Fruit fly (Drosophila melanogaster) whole organism, embryonic: ENCODE measurements around the gene Jupiter.
A peak's percentile ranks its signal among the peaks of the same experiment; 100 is the strongest.

Source experiments
- Atf-2 ChIP-seq: fragments of 200-800 bp; sonication (Bioruptor generic); optimal IDR thresholded peaks from 2 replicates; lab custom pipeline; 2016; ENCODE audit warnings: missing biosample characterization, missing genetic modification characterization
- B-H1 ChIP-seq: fragments of 200-800 bp; sonication (Bioruptor generic); IDR thresholded peaks from 3 replicates; pipeline ENCODE4 v1.3.6; 2022; ENCODE audit warnings: missing biosample characterization, missing genetic modification characterization
- B-H2 ChIP-seq: fragments of 200-800 bp; sonication (Bioruptor generic); optimal IDR thresholded peaks from 2 replicates; lab custom pipeline; 2018; ENCODE audit warnings: missing biosample characterization, mild to moderate bottlenecking, missing genetic modification characterization
- Bteb2 ChIP-seq: fragments of 200-800 bp; sonication (Bioruptor generic); optimal IDR thresholded peaks from 2 replicates; lab custom pipeline; 2016; ENCODE audit warnings: missing biosample characterization, missing genetic modification characterization
- CG10431 ChIP-seq: fragments of 200-800 bp; sonication (Bioruptor generic); optimal IDR thresholded peaks from 3 replicates; lab custom pipeline; 2018; ENCODE audit warnings: missing biosample characterization, mild to moderate bottlenecking, missing genetic modification characterization
- CG10565 ChIP-seq: fragments of 200-800 bp; sonication (Bioruptor generic); optimal IDR thresholded peaks from 3 replicates; lab custom pipeline; 2016; ENCODE audit warnings: missing biosample characterization, mild to moderate bottlenecking, missing genetic modification characterization
- CG13424 ChIP-seq: fragments of 200-800 bp; sonication (Bioruptor generic); optimal IDR thresholded peaks from 2 replicates; lab custom pipeline; 2019; ENCODE audit warnings: missing biosample characterization, mild to moderate bottlenecking, missing genetic modification characterization, moderate library complexity
- CG17328 ChIP-seq: fragments of 200-800 bp; sonication (Bioruptor generic); IDR thresholded peaks from 2 replicates; pipeline ENCODE4 v1.3.6; 2022; ENCODE audit warnings: missing biosample characterization, missing genetic modification characterization
- CG17912 ChIP-seq: fragments of 200-800 bp; sonication (Bioruptor generic); optimal IDR thresholded peaks from 2 replicates; lab custom pipeline; 2018; ENCODE audit warnings: missing biosample characterization, mild to moderate bottlenecking, missing genetic modification characterization
- CG2116 ChIP-seq: fragments of 200-800 bp; sonication (Bioruptor generic); optimal IDR thresholded peaks from 3 replicates; lab custom pipeline; 2018; ENCODE audit warnings: missing biosample characterization, mild to moderate bottlenecking, missing genetic modification characterization
- CG2678 ChIP-seq: fragments of 200-800 bp; sonication (Bioruptor generic); optimal IDR thresholded peaks from 3 replicates; lab custom pipeline; 2019; ENCODE audit warnings: missing biosample characterization, mild to moderate bottlenecking, missing genetic modification characterization, moderate library complexity
- CG33557 ChIP-seq: fragments of 200-800 bp; sonication (Bioruptor generic); optimal IDR thresholded peaks from 2 replicates; lab custom pipeline; 2019; ENCODE audit warnings: missing biosample characterization, mild to moderate bottlenecking, missing genetic modification characterization, moderate library complexity
- CG34376 ChIP-seq: fragments of 200-800 bp; sonication (Bioruptor generic); optimal IDR thresholded peaks from 2 replicates; lab custom pipeline; 2018; ENCODE audit warnings: missing biosample characterization, mild to moderate bottlenecking, missing genetic modification characterization
- CG3995 ChIP-seq: fragments of 200-800 bp; sonication (Bioruptor generic); optimal IDR thresholded peaks from 3 replicates; lab custom pipeline; 2016; ENCODE audit warnings: missing biosample characterization, missing genetic modification characterization
- CG4707 ChIP-seq: fragments of 200-800 bp; sonication (Bioruptor generic); optimal IDR thresholded peaks from 2 replicates; lab custom pipeline; 2018; ENCODE audit warnings: missing biosample characterization, mild to moderate bottlenecking, missing genetic modification characterization, moderate library complexity
- CG4730 ChIP-seq: fragments of 200-800 bp; sonication (Bioruptor generic); IDR thresholded peaks from 2 replicates; pipeline ENCODE4 v1.3.6; 2022; ENCODE audit warnings: missing biosample characterization, missing genetic modification characterization
- CG5953 ChIP-seq: fragments of 200-800 bp; sonication (Bioruptor generic); IDR thresholded peaks from 2 replicates; pipeline ENCODE4 v1.3.6; 2022; ENCODE audit warnings: missing biosample characterization, missing genetic modification characterization
- CG6654 ChIP-seq: fragments of 200-800 bp; sonication (Bioruptor generic); optimal IDR thresholded peaks from 2 replicates; lab custom pipeline; 2017; ENCODE audit warnings: missing biosample characterization, mild to moderate bottlenecking, missing genetic modification characterization
- CG7745 ChIP-seq: fragments of 200-800 bp; sonication (Bioruptor generic); optimal IDR thresholded peaks from 2 replicates; lab custom pipeline; 2018; ENCODE audit warnings: missing biosample characterization, mild to moderate bottlenecking, missing genetic modification characterization, moderate library complexity
- CG8388 ChIP-seq: fragments of 200-800 bp; sonication (Bioruptor generic); optimal IDR thresholded peaks from 2 replicates; lab custom pipeline; 2019; ENCODE audit warnings: missing biosample characterization, mild to moderate bottlenecking, missing genetic modification characterization, moderate library complexity
- CG8478 ChIP-seq: fragments of >200 bp; optimal IDR thresholded peaks from 2 replicates; lab custom pipeline; 2018
- CG9817 ChIP-seq: fragments of 200-800 bp; sonication (Bioruptor generic); optimal IDR thresholded peaks from 2 replicates; lab custom pipeline; 2018; ENCODE audit warnings: missing biosample characterization, mild to moderate bottlenecking, missing genetic modification characterization, moderate library complexity
- Camta ChIP-seq: fragments of 200-800 bp; sonication (Bioruptor generic); optimal IDR thresholded peaks from 2 replicates; lab custom pipeline; 2016; ENCODE audit warnings: missing biosample characterization, missing genetic modification characterization
- D19A ChIP-seq: fragments of 200-800 bp; optimal IDR thresholded peaks from 3 replicates; lab custom pipeline; 2019; ENCODE audit warnings: missing biosample characterization, mild to moderate bottlenecking, missing genetic modification characterization, moderate library complexity
- Dref ChIP-seq: fragments of 200-800 bp; sonication (Bioruptor generic); IDR thresholded peaks from 2 replicates; pipeline ENCODE4 v1.3.6; 2022; ENCODE audit warnings: missing biosample characterization, missing genetic modification characterization
- Drgx ChIP-seq: fragments of 200-800 bp; sonication (Bioruptor generic); IDR thresholded peaks from 2 replicates; pipeline ENCODE4 v1.3.6; 2022; ENCODE audit warnings: missing biosample characterization, missing genetic modification characterization
- H2.0 ChIP-seq: fragments of 200-800 bp; sonication (Bioruptor generic); IDR thresholded peaks from 2 replicates; pipeline ENCODE4 v1.3.6; 2022; ENCODE audit warnings: missing biosample characterization, missing genetic modification characterization
- Hr51 ChIP-seq, 2 experiments: fragments of 200-800 bp; sonication (Bioruptor generic); optimal IDR thresholded peaks; 2 replicates in 1 of 2; 3 replicates in 1 of 2; lab custom pipeline; 2016 to 2018; ENCODE audit warnings: missing biosample characterization in 2 of 2, missing genetic modification characterization in 2 of 2, mild to moderate bottlenecking in 1 of 2, moderate library complexity in 1 of 2
- Lim3 ChIP-seq: fragments of 200-800 bp; sonication (Bioruptor generic); IDR thresholded peaks from 2 replicates; pipeline ENCODE4 v1.3.6; 2022; ENCODE audit warnings: missing biosample characterization, missing genetic modification characterization
- Med ChIP-seq: fragments of 200-800 bp; sonication (Bioruptor generic); peaks from one replicate; lab custom pipeline; 2016; ENCODE audit warnings: missing biosample characterization, missing genetic modification characterization, mild to moderate bottlenecking, inconsistent platforms, moderate library complexity
- Mes4 ChIP-seq: fragments of 200-800 bp; sonication (Bioruptor generic); optimal IDR thresholded peaks from 2 replicates; lab custom pipeline; 2016; ENCODE audit warnings: missing biosample characterization, missing genetic modification characterization
- Myb ChIP-seq: fragments of 200-800 bp; sonication (Bioruptor generic); optimal IDR thresholded peaks from 2 replicates; lab custom pipeline; 2016; ENCODE audit warnings: missing biosample characterization, missing genetic modification characterization
- Neu2 ChIP-seq: fragments of 200-800 bp; sonication (Bioruptor generic); optimal IDR thresholded peaks from 3 replicates; lab custom pipeline; 2016; ENCODE audit warnings: missing biosample characterization, missing genetic modification characterization, borderline replicate concordance
- Rfx ChIP-seq: fragments of 200-800 bp; sonication (Bioruptor generic); IDR thresholded peaks from 2 replicates; pipeline ENCODE4 v1.3.6; 2022; ENCODE audit warnings: missing biosample characterization, missing genetic modification characterization
- Side ChIP-seq: fragments of 200-800 bp; sonication (Bioruptor generic); optimal IDR thresholded peaks from 2 replicates; lab custom pipeline; 2016; ENCODE audit warnings: missing biosample characterization, missing genetic modification characterization
- Stat92E ChIP-seq, 3 experiments: fragments of >200 bp in 2 of 3; fragments of 200-800 bp in 1 of 3; sonication (Bioruptor generic) in 1 of 3; optimal IDR thresholded peaks; 2 replicates each; lab custom pipeline; 2017 to 2019; ENCODE audit warnings: missing biosample characterization in 3 of 3, missing genetic modification characterization in 3 of 3, mild to moderate bottlenecking in 1 of 3, moderate library complexity in 1 of 3
- Xbp1 ChIP-seq: fragments of 200-800 bp; sonication (Bioruptor generic); optimal IDR thresholded peaks from 3 replicates; lab custom pipeline; 2016; ENCODE audit warnings: missing biosample characterization, mild to moderate bottlenecking, missing genetic modification characterization
- ara ChIP-seq: fragments of 200-800 bp; sonication (Bioruptor generic); IDR thresholded peaks from 2 replicates; pipeline ENCODE4 v1.3.6; 2022; ENCODE audit warnings: missing biosample characterization, missing genetic modification characterization
- bbx ChIP-seq: fragments of 200-800 bp; sonication (Bioruptor generic); IDR thresholded peaks from 2 replicates; pipeline ENCODE4 v1.3.6; 2022; ENCODE audit warnings: missing biosample characterization, missing genetic modification characterization; ENCODE audit not compliant: partially characterized antibody
- br ChIP-seq: fragments of >200 bp; optimal IDR thresholded peaks from 2 replicates; lab custom pipeline; 2017
- dan ChIP-seq: fragments of 200-800 bp; sonication (Bioruptor generic); IDR thresholded peaks from 2 replicates; pipeline ENCODE4 v1.3.6; 2022; ENCODE audit warnings: missing biosample characterization, missing genetic modification characterization
- h ChIP-seq: fragments of >200 bp; optimal IDR thresholded peaks from 2 replicates; lab custom pipeline; 2017
- jumu ChIP-seq: fragments of 200-800 bp; sonication (Bioruptor generic); optimal IDR thresholded peaks from 3 replicates; lab custom pipeline; 2016; ENCODE audit warnings: missing biosample characterization, missing genetic modification characterization
- kah ChIP-seq: fragments of 200-800 bp; sonication (Bioruptor generic); optimal IDR thresholded peaks from 2 replicates; lab custom pipeline; 2018; ENCODE audit warnings: missing biosample characterization, mild to moderate bottlenecking, missing genetic modification characterization
- knrl ChIP-seq: fragments of 200-800 bp; sonication (Bioruptor generic); IDR thresholded peaks from 3 replicates; pipeline ENCODE4 v1.3.6; 2022; ENCODE audit warnings: missing biosample characterization, missing genetic modification characterization; ENCODE audit not compliant: partially characterized antibody
- mirr ChIP-seq: fragments of 200-800 bp; sonication (Bioruptor generic); optimal IDR thresholded peaks from 3 replicates; lab custom pipeline; 2018; ENCODE audit warnings: missing biosample characterization, mild to moderate bottlenecking, missing genetic modification characterization
- nerfin-1 ChIP-seq: fragments of 200-800 bp; sonication (Bioruptor generic); optimal IDR thresholded peaks from 3 replicates; lab custom pipeline; 2019; ENCODE audit warnings: missing biosample characterization, mild to moderate bottlenecking, missing genetic modification characterization, moderate library complexity
- pzg ChIP-seq: fragments of 200-800 bp; sonication (Bioruptor generic); optimal IDR thresholded peaks from 3 replicates; lab custom pipeline; 2018; ENCODE audit warnings: missing biosample characterization, mild to moderate bottlenecking, missing genetic modification characterization, moderate library complexity
- slp2 ChIP-seq: fragments of 200-800 bp; sonication (Bioruptor generic); optimal IDR thresholded peaks from 2 replicates; lab custom pipeline; 2016; ENCODE audit warnings: missing biosample characterization, missing genetic modification characterization
- zfh1 ChIP-seq: fragments of 200-800 bp; sonication (Bioruptor generic); IDR thresholded peaks from 3 replicates; pipeline ENCODE4 v1.3.6; 2022; ENCODE audit warnings: missing biosample characterization, missing genetic modification characterization

Jupiter gene

DNA sequence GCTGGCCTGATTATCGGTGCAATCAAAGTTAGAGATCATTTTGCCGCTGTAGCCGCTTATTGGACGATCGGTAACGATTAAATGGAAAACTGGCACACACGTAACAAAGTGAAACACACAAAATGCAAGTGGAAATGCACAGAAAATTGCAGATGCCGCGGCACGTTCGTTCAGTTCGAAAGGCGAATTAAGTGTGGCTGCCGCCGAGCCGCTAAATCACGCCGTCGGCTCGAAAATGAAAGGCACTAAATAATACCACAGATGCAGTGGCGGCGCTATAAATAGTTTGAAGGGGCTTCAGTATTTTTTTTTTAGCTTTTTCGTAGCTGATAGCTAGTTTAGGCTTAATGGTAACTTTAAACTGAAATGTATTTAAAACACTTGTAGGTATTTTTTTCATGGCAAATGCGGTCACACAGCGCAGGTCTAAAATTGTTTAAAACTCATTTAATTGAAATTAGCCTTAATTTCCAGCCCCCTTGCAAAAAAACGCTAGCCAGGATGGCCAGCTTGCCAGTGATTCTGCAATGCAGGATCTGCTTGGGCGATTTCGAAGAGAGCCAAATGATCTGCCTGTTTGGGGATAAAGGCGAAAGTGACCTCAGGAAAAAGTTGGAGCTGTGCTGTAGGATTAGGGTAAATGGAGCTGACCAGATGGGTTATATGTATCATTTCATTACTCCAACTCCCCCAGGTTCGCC is at the start of gene Jupiter, which contains the start of gene CG14710 (continued):
- TF ChIP-seq jumu (GFP tag; lab: Kevin White, UChicago) = peak; percentile 85
- TF ChIP-seq pzg (GFP tag; lab: Kevin White, UChicago) = peak; percentile 99
- no peak for TF ChIP-seq CG4707 (GFP tag; lab: Kevin White, UChicago)
- peak; percentile 11 for TF ChIP-seq CG8388 (GFP tag; lab: Kevin White, UChicago)
- TF ChIP-seq Med (GFP tag; lab: Kevin White, UChicago) = peak; percentile 97
- TF ChIP-seq Camta (GFP tag; lab: Kevin White, UChicago) = peak; percentile 27
- peak; percentile 62 for TF ChIP-seq CG2116 (GFP tag; lab: Kevin White, UChicago)
- peak; percentile 31 for TF ChIP-seq CG10431
- TF ChIP-seq knrl (GFP tag; lab: Robert Waterston, UW) = peak; percentile 47; the same call in 1 of the 3 replicates
- 0 out of 2 replicates have a peak, but pooled peaks have one; percentile 21 for TF ChIP-seq H2.0 (GFP tag; lab: Robert Waterston, UW)
- TF ChIP-seq CG17912 (GFP tag; lab: Kevin White, UChicago) = no peak
- TF ChIP-seq Rfx (GFP tag; lab: Robert Waterston, UW) = peak; percentile 89
- TF ChIP-seq zfh1 = peak; percentile 83
- TF ChIP-seq Drgx (GFP tag; lab: Robert Waterston, UW) = peak; percentile 5; the same call in 1 of the 2 replicates
- no peak for TF ChIP-seq ara (GFP tag; lab: Robert Waterston, UW)
- no peak for TF ChIP-seq CG4730 (GFP tag; lab: Robert Waterston, UW)
- TF ChIP-seq CG9817 (tag; lab: Kevin White, UChicago) = peak; percentile 68
- TF ChIP-seq slp2 (GFP tag; lab: Kevin White, UChicago) = peak; percentile 69
- peak; percentile 23 to 69 for TF ChIP-seq Hr51 (GFP tag; optimal IDR thresholded peaks at IDR 0.05; lab: Kevin White, UChicago)
- TF ChIP-seq Lim3 (GFP tag; lab: Robert Waterston, UW) = no peak
- no peak for TF ChIP-seq h (lab: Kevin White, UChicago)
- peak; percentile 20 for TF ChIP-seq CG3995
- TF ChIP-seq kah (GFP tag; lab: Kevin White, UChicago) = no peak
- peak; percentile 66 for TF ChIP-seq CG17328 (GFP tag; lab: Robert Waterston, UW)
- TF ChIP-seq Side (GFP tag; lab: Kevin White, UChicago) = peak; percentile 53
- no peak for TF ChIP-seq CG5953 (GFP tag; lab: Robert Waterston, UW)
- peak; percentile 79 for TF ChIP-seq B-H2
- peak; percentile 59 for TF ChIP-seq CG2678
- TF ChIP-seq B-H1 (GFP tag; lab: Robert Waterston, UW) = no peak; the same call in 2 of the 3 replicates
- TF ChIP-seq nerfin-1 (tag; lab: Kevin White, UChicago) = peak; percentile 32
- peak; percentile 49 for TF ChIP-seq Dref
- TF ChIP-seq Mes4 = peak; percentile 61
- no peak for TF ChIP-seq dan (GFP tag; lab: Robert Waterston, UW)
- TF ChIP-seq Xbp1 (GFP tag; lab: Kevin White, UChicago) = peak; percentile 86
- peak; percentile 23 for TF ChIP-seq D19A (tag; lab: Kevin White, UChicago)
- TF ChIP-seq CG13424 (tag; lab: Kevin White, UChicago) = peak; percentile 68
- peak; percentile 88 for TF ChIP-seq Myb (GFP tag; lab: Kevin White, UChicago)
- TF ChIP-seq CG6654 (GFP tag; lab: Kevin White, UChicago) = no peak
- TF ChIP-seq br = no peak
- peak; percentile 61 for TF ChIP-seq CG7745 (tag; lab: Kevin White, UChicago)
- peak; percentile 27 for TF ChIP-seq CG33557 (GFP tag; lab: Kevin White, UChicago)
- no peak for TF ChIP-seq Neu2 (GFP tag; lab: Kevin White, UChicago)
- peak; percentile 71 for TF ChIP-seq Bteb2 (GFP tag; lab: Kevin White, UChicago)
- peak; percentile 42 for TF ChIP-seq Atf-2 (GFP tag; lab: Kevin White, UChicago)
- no peak for TF ChIP-seq CG10565 (GFP tag; lab: Kevin White, UChicago)
- TF ChIP-seq CG8478 (lab: Kevin White, UChicago) = no peak
- TF ChIP-seq bbx (GFP tag; lab: Robert Waterston, UW) = 0 out of 2 replicates have a peak, but pooled peaks have one; percentile 17
- TF ChIP-seq CG34376 = peak; percentile 63
- peak in 1 of 3 experiments; percentile 47 for TF ChIP-seq Stat92E (GFP tag; optimal IDR thresholded peaks at IDR 0.05; lab: Kevin White, UChicago)
- peak; percentile 26 for TF ChIP-seq mirr (GFP tag; lab: Kevin White, UChicago)
